Worm (Caenorhabditis elegans): ENCODE measurements around the gene F53A3.7.

ce11 chrIII:1949362-1949761, 2.0 kb upstream of the F53A3.7 start:
- TF ChIP-seq skn-1 (tag; optimal IDR thresholded peaks at IDR 0.05) (no peak), dpl-1 (GFP tag; optimal IDR thresholded peaks at IDR 0.05) (no peak)
